Worm (Caenorhabditis elegans): Measurements from ENCODE around the gene T26H8.4.

DNA sequence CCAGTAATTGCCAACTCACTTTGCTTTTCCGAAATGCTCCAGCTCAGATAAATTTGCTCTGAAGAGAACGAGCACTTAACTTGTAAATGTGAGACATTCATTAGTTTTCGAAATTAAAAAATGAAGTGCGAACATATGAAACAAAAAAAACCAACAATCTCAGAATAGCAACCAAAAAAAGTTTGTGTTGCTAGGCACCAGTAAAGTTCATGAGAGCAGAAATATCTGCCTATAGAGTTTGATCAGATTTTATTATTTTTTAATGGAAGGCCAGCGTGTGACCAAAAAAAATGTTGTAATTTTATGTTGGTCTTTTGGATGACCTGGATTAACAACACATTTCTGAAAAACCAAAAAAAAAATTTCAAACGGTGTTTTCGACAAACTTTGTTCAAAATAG, 42.5 kb downstream of the T26H8.4 start, which contains the start of gene M01B2.12:
- TF ChIP-seq tbx-11 (GFP tag; IDR thresholded peaks at IDR 0.05), result no peak
- TF ChIP-seq ama-1 (optimal IDR thresholded peaks at IDR 0.05), result no peak
- no peak for TF ChIP-seq tbx-37 (GFP tag; conservative IDR thresholded peaks at IDR 0.05)
- no peak for TF ChIP-seq B0310.2 (tag; optimal IDR thresholded peaks at IDR 0.05)
- TF ChIP-seq pes-1 (GFP tag; IDR thresholded peaks at IDR 0.05), result no peak
- TF ChIP-seq aly-1 (tag; optimal IDR thresholded peaks at IDR 0.05), result no peak
- no peak for TF ChIP-seq hnd-1 (tag; optimal IDR thresholded peaks at IDR 0.05)
- TF ChIP-seq flt-1 (GFP tag; IDR thresholded peaks at IDR 0.05), result no peak
